Fruit fly (Drosophila melanogaster): Measurements from ENCODE around the gene Tudor-SN.

The Tudor-SN gene

dm6 chr3L:262724-263177 lies 1.4 kb downstream of the Tudor-SN start (continued):
- no peak for TF ChIP-seq Deaf1 (tag; optimal IDR thresholded peaks at IDR 0.05)
- TF ChIP-seq br (optimal IDR thresholded peaks at IDR 0.05) = no peak
- TF ChIP-seq CG4282 (GFP tag; optimal IDR thresholded peaks at IDR 0.05) = no peak
- TF ChIP-seq sens (GFP tag) = peak; percentile 80
- peak; percentile 27 for TF ChIP-seq CG9797 (GFP tag; optimal IDR thresholded peaks at IDR 0.05)
- TF ChIP-seq CG4854 (GFP tag; optimal IDR thresholded peaks at IDR 0.05) = no peak
- TF ChIP-seq CG7963 (GFP tag; IDR thresholded peaks at IDR 0.05; ENCODE audit: partially characterized antibody) = peak; percentile 66; the same call in 2 of the 3 replicates
- no peak for TF ChIP-seq D19B (GFP tag; optimal IDR thresholded peaks at IDR 0.05)
- no peak for TF ChIP-seq klu (GFP tag; IDR thresholded peaks at IDR 0.05)
- TF ChIP-seq Awh (GFP tag; IDR thresholded peaks at IDR 0.05) = no peak
- TF ChIP-seq CG34422 (GFP tag; IDR thresholded peaks at IDR 0.05) = peak; percentile 65; the same call in 1 of the 3 replicates
- TF ChIP-seq CG12769 (tag; optimal IDR thresholded peaks at IDR 0.05) = peak; percentile 19
- no peak for TF ChIP-seq CG16815 (GFP tag; optimal IDR thresholded peaks at IDR 0.05)
- peak; percentile 2 for TF ChIP-seq Myb (GFP tag; optimal IDR thresholded peaks at IDR 0.05)
- TF ChIP-seq Sry-δ (GFP tag; optimal IDR thresholded peaks at IDR 0.05) = peak; percentile 89
- TF ChIP-seq twi (tag; optimal IDR thresholded peaks at IDR 0.05) = no peak
- peak; percentile 6 for TF ChIP-seq CG1233 (GFP tag; optimal IDR thresholded peaks at IDR 0.05)
- no peak for TF ChIP-seq grau (tag; optimal IDR thresholded peaks at IDR 0.05)
- no peak for TF ChIP-seq Kr (GFP tag; optimal IDR thresholded peaks at IDR 0.05)
- no peak for TF ChIP-seq CG3847 (GFP tag; IDR thresholded peaks at IDR 0.05)
- no peak for TF ChIP-seq B-H1 (GFP tag; IDR thresholded peaks at IDR 0.05)
- TF ChIP-seq CG43689 (GFP tag; IDR thresholded peaks at IDR 0.05) = no peak
- no peak for TF ChIP-seq ken (GFP tag; IDR thresholded peaks at IDR 0.05)
- peak; percentile 71 for TF ChIP-seq inv (GFP tag; IDR thresholded peaks at IDR 0.05; ENCODE audit: partially characterized antibody)
- no peak for TF ChIP-seq pros (GFP tag; optimal IDR thresholded peaks at IDR 0.05)
- TF ChIP-seq disco-r (GFP tag; optimal IDR thresholded peaks at IDR 0.05) = no peak
- TF ChIP-seq kay (GFP tag; optimal IDR thresholded peaks at IDR 0.05) = no peak
- TF ChIP-seq CG6272 (GFP tag; IDR thresholded peaks at IDR 0.05) = no peak
- TF ChIP-seq cwo (GFP tag; optimal IDR thresholded peaks at IDR 0.05) = peak; percentile 70
- TF ChIP-seq Drgx (GFP tag; IDR thresholded peaks at IDR 0.05) = no peak
- TF ChIP-seq CG4360 (GFP tag; IDR thresholded peaks at IDR 0.05) = no peak
- TF ChIP-seq CG9876 (GFP tag; optimal IDR thresholded peaks at IDR 0.05) = no peak
- no peak for TF ChIP-seq CG11456 (GFP tag; IDR thresholded peaks at IDR 0.05)
- TF ChIP-seq CG12391 (tag; optimal IDR thresholded peaks at IDR 0.05) = peak; percentile 1
- peak; percentile 75 for TF ChIP-seq nerfin-2 (GFP tag; IDR thresholded peaks at IDR 0.05; ENCODE audit: partially characterized antibody)
- TF ChIP-seq CG13123 (GFP tag; optimal IDR thresholded peaks at IDR 0.05) = no peak
- peak in 1 of 2 experiments; percentile 63 for TF ChIP-seq Pdp1 (GFP tag; optimal IDR thresholded peaks at IDR 0.05)
- TF ChIP-seq toy (GFP tag; IDR thresholded peaks at IDR 0.05) = no peak
- no peak for TF ChIP-seq chn (GFP tag; optimal IDR thresholded peaks at IDR 0.05)
- no peak for TF ChIP-seq Oli (tag; optimal IDR thresholded peaks at IDR 0.05)
- TF ChIP-seq CG17912 (GFP tag; optimal IDR thresholded peaks at IDR 0.05) = no peak
- no peak for TF ChIP-seq Jarid2 (GFP tag; optimal IDR thresholded peaks at IDR 0.05)
- TF ChIP-seq tio (GFP tag; optimal IDR thresholded peaks at IDR 0.05) = no peak
- no peak for TF ChIP-seq tll (GFP tag; optimal IDR thresholded peaks at IDR 0.05)
- no peak for TF ChIP-seq CG8388 (GFP tag; optimal IDR thresholded peaks at IDR 0.05)
- TF ChIP-seq CG18764 (GFP tag; optimal IDR thresholded peaks at IDR 0.05) = no peak
- peak; percentile 25 for TF ChIP-seq stwl (tag; optimal IDR thresholded peaks at IDR 0.05)
- no peak for TF ChIP-seq sr (GFP tag; IDR thresholded peaks at IDR 0.05)
- no peak for TF ChIP-seq pfk (GFP tag; optimal IDR thresholded peaks at IDR 0.05)
- TF ChIP-seq gt (GFP tag; IDR thresholded peaks at IDR 0.05) = no peak
- TF ChIP-seq CG11247 (GFP tag; IDR thresholded peaks at IDR 0.05) = no peak
- no peak for TF ChIP-seq ash1 (GFP tag; optimal IDR thresholded peaks at IDR 0.05)
